Fruit fly (Drosophila melanogaster) whole organism, wandering third instar larva: Measurements from ENCODE around the gene Samuel.

Experiments
- CrebA ChIP-seq: fragments of 200-800 bp; sonication (Bioruptor generic); optimal IDR thresholded peaks from 2 replicates; lab custom pipeline; 2016; ENCODE audit warnings: missing biosample characterization, mild to moderate bottlenecking, missing genetic modification characterization, borderline replicate concordance
- Hr83 ChIP-seq: fragments of 200-300 bp; sonication (Bioruptor generic); optimal IDR thresholded peaks from 2 replicates; lab custom pipeline; 2016; ENCODE audit warnings: missing biosample characterization, mild to moderate bottlenecking, missing genetic modification characterization, moderate library complexity; ENCODE audit not compliant: poor library complexity, severe bottlenecking
- Rel ChIP-seq, 2 experiments: fragments of 200-800 bp; sonication (Bioruptor generic) in 1 of 2; optimal IDR thresholded peaks; 2 replicates in 1 of 2; 3 replicates in 1 of 2; lab custom pipeline; 2016 to 2019; ENCODE audit warnings: mild to moderate bottlenecking in 2 of 2, missing biosample characterization in 2 of 2, missing genetic modification characterization in 2 of 2, moderate library complexity in 1 of 2
- Sp1 ChIP-seq: fragments of 200-800 bp; sonication (Bioruptor generic); optimal IDR thresholded peaks from 3 replicates; lab custom pipeline; 2019; ENCODE audit warnings: missing biosample characterization, mild to moderate bottlenecking, missing genetic modification characterization, moderate library complexity
- Vsx2 ChIP-seq: fragments of 200-300, 225-300 bp; sonication (Bioruptor generic); optimal IDR thresholded peaks from 2 replicates; lab custom pipeline; 2018; ENCODE audit warnings: missing biosample characterization, missing genetic modification characterization; ENCODE audit not compliant: partially characterized antibody
- dmrt93B ChIP-seq: fragments of 200-800 bp; sonication (Bioruptor generic); optimal IDR thresholded peaks from 2 replicates; lab custom pipeline; 2018; ENCODE audit warnings: missing biosample characterization, mild to moderate bottlenecking, missing genetic modification characterization
- ey ChIP-seq: fragments of 200-800 bp; sonication (Bioruptor generic); optimal IDR thresholded peaks from 2 replicates; lab custom pipeline; 2016; ENCODE audit warnings: missing biosample characterization, missing genetic modification characterization
- h ChIP-seq: fragments of 200-800 bp; sonication (Bioruptor generic); optimal IDR thresholded peaks from 3 replicates; lab custom pipeline; 2016; ENCODE audit warnings: missing biosample characterization, mild to moderate bottlenecking, missing genetic modification characterization
- psq ChIP-seq: fragments of 200-800 bp; sonication (Bioruptor generic); optimal IDR thresholded peaks from 3 replicates; lab custom pipeline; 2017; ENCODE audit warnings: missing biosample characterization, mild to moderate bottlenecking, missing genetic modification characterization, moderate library complexity
- rgr ChIP-seq: fragments of 200-800 bp; sonication (Bioruptor generic); optimal IDR thresholded peaks from 3 replicates; lab custom pipeline; 2016; ENCODE audit warnings: missing biosample characterization, mild to moderate bottlenecking, missing genetic modification characterization
- sage ChIP-seq: fragments of 200-800 bp; sonication (Bioruptor generic); optimal IDR thresholded peaks from 2 replicates; lab custom pipeline; 2016; ENCODE audit warnings: missing biosample characterization, mild to moderate bottlenecking, missing genetic modification characterization

dm6 chr2L:11016695-11017094 lies 50.1 kb downstream of the Samuel start, which contains the start of gene CG14913:
- TF ChIP-seq Vsx2 (GFP tag; lab: Kevin White, UChicago): no peak
- TF ChIP-seq h (GFP tag; lab: Kevin White, UChicago): no peak
- no peak for TF ChIP-seq Hr83 (GFP tag; lab: Kevin White, UChicago)
- no peak for TF ChIP-seq Sp1 (GFP tag; lab: Kevin White, UChicago)
- no peak for TF ChIP-seq ey (GFP tag; lab: Kevin White, UChicago)
- no peak for TF ChIP-seq rgr (GFP tag; lab: Kevin White, UChicago)
- TF ChIP-seq psq (GFP tag; lab: Kevin White, UChicago): no peak
- no peak for TF ChIP-seq sage (GFP tag; lab: Kevin White, UChicago)
- TF ChIP-seq CrebA (GFP tag; lab: Kevin White, UChicago): no peak
- no peak for TF ChIP-seq Rel (GFP tag; optimal IDR thresholded peaks at IDR 0.05; lab: Kevin White, UChicago)
- TF ChIP-seq Rel (tag; optimal IDR thresholded peaks at IDR 0.05; lab: Kevin White, UChicago): no peak
- no peak for TF ChIP-seq dmrt93B
